Fruit fly (Drosophila melanogaster) S2 (cell line): ENCODE results near the gene GCC185.

Experiments
- CG8478 ChIP-seq: fragments of >200 bp; optimal IDR thresholded peaks from 2 replicates; lab custom pipeline; 2018
- CTCF ChIP-seq, 2 experiments: fragments of >200 bp; optimal IDR thresholded peaks; 2 replicates each; lab custom pipeline; 2018

- no peak for TF ChIP-seq CG8478
- TF ChIP-seq CTCF (optimal IDR thresholded peaks at IDR 0.05; lab: Kevin White, UChicago): no peak
Measured at dm6 chr3R:11998130-11998529, 12.4 kb upstream of the GCC185 start.
